Worm (Caenorhabditis elegans) whole organism, L4/young adult: ENCODE data around the gene cdk-11.2.

Experiments used
- W03F9.2 ChIP-seq: fragments of 150-350 bp; optimal IDR thresholded peaks from 2 replicates; lab custom pipeline; 2014; ENCODE audit warnings: missing biosample characterization, missing genetic modification characterization
- dao-5 ChIP-seq: sonication (generic microtip); optimal IDR thresholded peaks from 2 replicates; lab custom pipeline; 2016; ENCODE audit warnings: missing genotype, missing genetic modification characterization, moderate library complexity, missing compliant biosample characterization
- him-1 ChIP-seq: sonication (generic microtip); optimal IDR thresholded peaks from 2 replicates; lab custom pipeline; 2016; ENCODE audit warnings: missing genotype, missing genetic modification reagents, missing genetic modification characterization, missing compliant biosample characterization

The cdk-11.2 gene

DNA sequence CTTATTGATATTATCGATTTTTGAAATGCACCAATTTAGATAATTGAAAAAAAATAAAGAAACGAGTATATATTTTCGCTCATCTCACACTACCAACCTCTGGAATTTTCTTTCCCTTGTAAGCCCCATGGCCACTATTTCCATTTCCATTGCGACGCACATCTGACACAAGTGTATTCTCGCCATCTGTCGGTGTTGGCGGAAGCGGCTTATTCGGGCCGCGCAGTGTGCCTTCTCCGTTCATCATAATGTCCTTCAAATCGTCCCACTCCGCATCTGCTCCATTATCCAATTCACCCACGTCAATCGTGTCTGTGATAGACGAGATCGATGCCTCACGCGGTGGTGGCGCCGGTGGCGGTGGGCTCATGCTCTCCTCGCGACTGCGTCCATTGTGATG is 5.2 kb upstream of the cdk-11.2 start:
- no peak for TF ChIP-seq W03F9.2

DNA sequence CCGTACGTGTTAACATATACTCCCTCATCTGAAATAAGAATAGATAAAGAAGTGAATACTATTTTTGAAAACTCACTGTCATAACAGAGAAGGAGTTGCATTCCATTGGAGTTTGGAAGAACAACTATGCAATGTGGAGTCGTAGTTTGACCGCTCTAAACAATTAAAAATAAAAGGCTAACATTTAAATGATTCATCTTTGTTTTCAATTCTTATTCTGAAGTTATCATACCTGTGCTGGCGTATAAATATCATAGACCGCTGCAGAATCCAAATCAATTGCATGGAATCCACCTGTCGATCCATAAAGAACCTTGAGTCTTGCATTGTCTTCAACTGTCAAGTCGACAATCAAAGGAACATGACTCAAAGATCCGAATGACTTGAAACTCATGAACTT is 3.1 kb upstream of the cdk-11.2 start:
- no peak for TF ChIP-seq W03F9.2
- no peak for TF ChIP-seq him-1 (tag; lab: Kevin White, UChicago)
- no peak for TF ChIP-seq dao-5 (tag; lab: Kevin White, UChicago)

ce11 chrX:10412425-10412824 is 7.1 kb downstream of the cdk-11.2 start, which contains the start of gene acr-8:
Gene acr-8, plus strand, starts transcription at chrX:10412725.
- TF ChIP-seq him-1 (tag; lab: Kevin White, UChicago), result no peak
- TF ChIP-seq W03F9.2, result no peak
- no peak for TF ChIP-seq dao-5 (tag; lab: Kevin White, UChicago)

DNA sequence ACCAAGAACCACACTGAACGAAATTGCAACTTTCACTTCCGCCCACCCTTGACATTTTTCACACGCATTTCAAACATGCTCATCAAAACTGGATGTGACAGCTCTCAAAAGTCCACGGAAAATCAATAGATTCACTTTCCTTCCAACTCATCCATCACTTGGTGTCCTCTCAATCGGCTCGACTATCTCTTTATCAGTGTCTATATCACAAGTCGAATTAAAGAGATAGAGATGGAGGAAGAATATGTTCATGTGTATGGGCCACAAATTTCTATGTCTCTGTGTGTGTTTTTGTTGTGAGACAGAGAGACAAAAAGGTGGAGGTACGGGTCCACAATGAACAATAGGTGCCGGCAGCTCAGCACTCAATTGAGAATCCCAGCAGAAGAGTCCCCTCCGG is 9.0 kb downstream of the cdk-11.2 start:
- TF ChIP-seq dao-5 (tag; lab: Kevin White, UChicago) (no peak), W03F9.2 (no peak), him-1 (tag; lab: Kevin White, UChicago) (no peak)

ce11 chrX:10406850-10407249 is 12.7 kb downstream of the cdk-11.2 start, which contains the start of gene ZC504.1:
Gene ZC504.1, plus strand, starts transcription at chrX:10407150.
- TF ChIP-seq dao-5 (tag; lab: Kevin White, UChicago) (no peak), W03F9.2 (no peak), him-1 (tag; lab: Kevin White, UChicago) (no peak)

DNA sequence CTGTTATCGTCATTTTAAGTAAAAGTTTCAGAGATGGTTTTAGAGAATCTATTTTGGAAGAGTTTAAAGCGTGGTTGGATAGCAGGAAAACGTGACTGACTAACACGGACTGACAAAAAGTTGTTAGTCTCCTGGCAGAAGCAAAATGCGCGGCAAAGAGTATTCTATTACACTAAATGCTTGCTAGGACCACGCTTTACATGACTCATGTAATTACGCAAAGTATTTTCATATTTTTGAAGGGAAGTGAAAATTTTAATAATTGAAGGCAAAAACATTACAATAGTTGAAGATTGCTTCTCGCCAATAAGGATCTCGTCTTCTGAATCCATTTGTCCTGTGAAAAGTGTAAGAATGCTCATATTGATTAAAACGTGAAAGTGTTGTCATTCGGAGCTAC is 13.4 kb downstream of the cdk-11.2 start, which contains the start of gene gur-3:
Gene gur-3 (minus strand): TSS at position 101 of the 400 bp plus-strand sequence.
- no peak for TF ChIP-seq dao-5 (tag; lab: Kevin White, UChicago)
- TF ChIP-seq W03F9.2, result no peak
- TF ChIP-seq him-1 (tag; lab: Kevin White, UChicago), result no peak

ce11 chrX:10404051-10404450 is 15.5 kb downstream of the cdk-11.2 start:
- no peak for TF ChIP-seq W03F9.2
- no peak for TF ChIP-seq dao-5 (tag; lab: Kevin White, UChicago)
- TF ChIP-seq him-1 (tag; lab: Kevin White, UChicago), result no peak

DNA sequence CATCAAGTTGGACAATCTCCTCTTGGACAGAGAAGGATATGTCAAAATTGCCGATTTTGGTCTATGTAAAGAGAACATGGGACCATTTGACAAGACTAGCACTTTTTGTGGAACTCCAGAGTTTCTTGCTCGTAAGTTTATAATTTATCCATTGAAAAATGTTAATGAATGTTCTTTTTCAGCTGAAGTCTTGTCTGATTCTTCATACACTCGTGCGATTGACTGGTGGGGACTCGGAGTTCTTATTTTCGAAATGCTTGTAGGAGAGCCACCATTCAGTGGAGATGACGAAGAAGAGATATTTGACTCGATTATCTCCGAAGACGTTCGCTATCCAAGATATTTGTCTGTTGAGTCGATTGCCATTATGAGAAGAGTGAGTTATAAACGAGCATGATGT is 18.4 kb downstream of the cdk-11.2 start:
- TF ChIP-seq dao-5 (tag; lab: Kevin White, UChicago) (no peak), W03F9.2 (no peak), him-1 (tag; lab: Kevin White, UChicago) (no peak)

DNA sequence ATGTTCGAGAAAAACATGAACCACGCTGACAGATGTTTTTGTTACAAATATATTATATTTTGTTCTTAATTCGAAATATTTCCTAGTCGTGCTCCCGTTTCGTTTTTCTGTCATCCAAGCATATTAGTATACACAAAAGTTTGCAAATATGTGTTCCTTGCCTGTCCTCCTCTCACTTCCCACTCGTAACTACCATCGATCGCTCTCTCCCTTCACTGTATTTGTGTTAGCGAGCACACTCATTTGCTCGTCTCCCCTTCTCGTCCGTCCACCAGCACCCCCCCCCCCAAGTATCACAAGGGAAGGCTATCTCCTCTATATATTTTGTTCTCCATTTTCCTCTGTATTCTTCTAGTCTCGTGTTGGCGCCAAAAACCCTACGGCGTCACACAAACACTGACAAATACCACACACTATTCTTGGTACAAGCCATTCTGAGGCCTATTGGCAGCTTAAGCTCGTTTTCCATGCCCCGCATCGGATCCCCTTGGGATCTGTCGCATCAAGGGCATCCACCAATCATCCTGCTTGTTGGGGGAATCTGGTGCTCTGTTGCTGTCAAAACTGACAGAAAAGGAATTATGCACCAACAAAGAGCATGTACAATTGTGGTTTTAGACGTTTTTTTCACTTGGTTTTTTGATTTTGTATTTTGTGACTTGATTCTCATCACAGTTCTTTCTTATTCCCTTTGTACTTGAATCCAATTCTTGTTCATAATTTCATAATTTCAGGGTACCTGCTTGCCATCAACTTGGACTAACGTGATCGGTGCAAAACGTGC is 22.9 kb downstream of the cdk-11.2 start, which contains the start of gene pkn-1:
Gene pkn-1 (plus strand): TSS at position 734 of the 784 bp plus-strand sequence.
- no peak for TF ChIP-seq him-1 (tag; lab: Kevin White, UChicago)
- TF ChIP-seq dao-5 (tag; lab: Kevin White, UChicago), result no peak
- no peak for TF ChIP-seq W03F9.2

DNA sequence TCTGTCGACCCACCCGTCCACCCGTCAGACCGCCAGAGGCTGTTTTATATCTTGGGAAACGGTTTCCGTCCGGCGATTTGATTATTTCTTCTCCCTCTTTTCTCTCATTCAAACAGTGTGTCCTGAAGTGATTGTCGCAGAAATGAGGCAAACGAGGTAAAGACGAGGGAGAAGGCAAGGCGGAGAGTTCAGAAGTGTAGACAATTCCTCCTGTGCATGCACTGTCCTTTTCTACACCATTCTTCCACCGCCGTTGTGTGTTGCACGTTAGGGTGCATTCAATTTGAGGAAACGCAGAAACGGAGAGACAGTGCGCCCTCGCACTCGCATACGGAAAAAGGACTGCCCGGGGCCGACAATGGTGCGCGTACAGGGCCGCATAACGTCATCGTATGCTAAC is 23.9 kb downstream of the cdk-11.2 start:
- TF ChIP-seq him-1 (tag; lab: Kevin White, UChicago), result no peak
- no peak for TF ChIP-seq W03F9.2
- no peak for TF ChIP-seq dao-5 (tag; lab: Kevin White, UChicago)

ce11 chrX:10395177-10395576 is 24.4 kb downstream of the cdk-11.2 start:
- TF ChIP-seq W03F9.2 (no peak), dao-5 (tag; lab: Kevin White, UChicago) (no peak), him-1 (tag; lab: Kevin White, UChicago) (no peak)

DNA sequence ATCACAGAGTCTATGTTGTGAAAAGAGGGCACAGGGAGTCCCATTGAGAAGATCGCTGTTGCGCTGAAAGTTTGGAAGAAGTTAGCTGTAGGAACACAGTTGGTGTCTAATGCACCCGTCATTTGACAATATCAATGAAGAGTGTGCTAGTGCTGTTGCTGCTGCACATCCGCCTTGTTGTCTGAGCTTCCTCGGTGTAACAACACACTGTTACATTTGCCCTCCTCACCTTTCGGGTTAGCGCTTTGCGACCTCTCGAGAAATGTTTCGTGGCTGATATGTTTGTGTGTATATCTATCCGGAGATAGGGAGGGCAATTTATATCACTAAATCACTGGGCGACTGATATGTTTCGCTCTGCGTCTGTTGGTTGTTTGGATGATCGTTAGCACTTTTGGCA is 25.3 kb downstream of the cdk-11.2 start:
- TF ChIP-seq dao-5 (tag; lab: Kevin White, UChicago) (no peak), him-1 (tag; lab: Kevin White, UChicago) (no peak), W03F9.2 (no peak)

- TF ChIP-seq W03F9.2 (no peak), him-1 (tag; lab: Kevin White, UChicago) (no peak), dao-5 (tag; lab: Kevin White, UChicago) (no peak)
These were observed 26.2 kb downstream of the cdk-11.2 start for ce11 chrX:10393362-10393761.

ce11 chrX:10392792-10393191 is 26.8 kb downstream of the cdk-11.2 start:
- no peak for TF ChIP-seq dao-5 (tag; lab: Kevin White, UChicago)
- no peak for TF ChIP-seq W03F9.2
- TF ChIP-seq him-1 (tag; lab: Kevin White, UChicago), result no peak

ce11 chrX:10391174-10391573 is 28.4 kb downstream of the cdk-11.2 start:
- no peak for TF ChIP-seq dao-5 (tag; lab: Kevin White, UChicago)
